Worm (Caenorhabditis elegans) whole organism, mixed stage, embryonic: ENCODE results near the gene pak-1.
A peak's percentile ranks its signal among the peaks of the same experiment; 100 is the strongest.

Experiments used
- elt-3 ChIP-seq: fragments of 150-350 bp; optimal IDR thresholded peaks from 2 replicates; lab custom pipeline; 2014; ENCODE audit warnings: missing biosample characterization, missing genetic modification characterization
- hlh-1 ChIP-seq: fragments of 150-350 bp; optimal IDR thresholded peaks from 2 replicates; lab custom pipeline; 2014; ENCODE audit warnings: missing biosample characterization, missing genetic modification reagents, missing genetic modification characterization
- lsy-2 ChIP-seq: fragments of 150-350 bp; optimal IDR thresholded peaks from 2 replicates; lab custom pipeline; 2014; ENCODE audit warnings: missing biosample characterization, missing genetic modification characterization
- nhr-12 ChIP-seq: fragments of 150-350 bp; optimal IDR thresholded peaks from 2 replicates; lab custom pipeline; 2014; ENCODE audit warnings: missing biosample characterization, missing genetic modification characterization
- pha-4 ChIP-seq: fragments of 150-350 bp; optimal IDR thresholded peaks from 2 replicates; lab custom pipeline; 2018; ENCODE audit warnings: missing biosample characterization, missing genetic modification reagents, missing genetic modification characterization
- unc-120 ChIP-seq: sonication (generic microtip); optimal IDR thresholded peaks from 2 replicates; lab custom pipeline; 2017; ENCODE audit warnings: missing genetic modification characterization, missing compliant biosample characterization; ENCODE audit not compliant: poor library complexity, severe bottlenecking
- unc-62 ChIP-seq: fragments of 150-350 bp; optimal IDR thresholded peaks from 2 replicates; lab custom pipeline; 2014; ENCODE audit warnings: missing biosample characterization, missing genetic modification reagents, missing genetic modification characterization

DNA sequence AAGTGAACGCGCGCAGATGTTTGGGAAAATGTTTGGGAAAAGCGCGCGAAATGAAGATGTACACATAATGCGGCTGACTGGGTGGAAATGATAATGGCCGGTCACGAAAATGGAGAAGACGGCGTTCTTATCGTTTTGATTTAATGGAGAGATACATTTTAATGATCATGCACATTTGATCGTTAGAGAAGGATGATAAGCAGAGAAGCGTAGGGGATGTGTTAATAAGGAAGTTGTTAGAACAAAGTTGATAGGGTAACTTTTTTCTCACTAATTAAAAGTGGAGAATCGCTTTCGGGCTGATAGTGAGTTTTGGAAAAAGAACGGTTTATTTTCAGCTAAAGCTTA is 7.3 kb downstream of the pak-1 start:
- TF ChIP-seq unc-120 (tag; lab: Kevin White, UChicago) (no peak), unc-62 (GFP tag; lab: Kevin White, UChicago) (no peak), lsy-2 (no peak), pha-4 (tag; lab: Kevin White, UChicago) (no peak), hlh-1 (tag; lab: Kevin White, UChicago) (peak; percentile 7), elt-3 (no peak), nhr-12 (tag; lab: Kevin White, UChicago) (no peak)
